Fruit fly (Drosophila melanogaster) whole organism, embryonic: Measurements from ENCODE around the gene CG42390.

ENCODE experiments used
- Adf1 ChIP-seq: fragments of 200-800 bp; sonication (Bioruptor generic); IDR thresholded peaks from 2 replicates; pipeline ENCODE4 v1.3.6; 2022; ENCODE audit warnings: missing biosample characterization, missing genetic modification characterization
- Antp ChIP-seq: fragments of 200-800 bp; sonication (Bioruptor generic); optimal IDR thresholded peaks from 3 replicates; lab custom pipeline; 2016; ENCODE audit warnings: missing biosample characterization, missing genetic modification characterization
- CG10431 ChIP-seq: fragments of 200-800 bp; sonication (Bioruptor generic); optimal IDR thresholded peaks from 3 replicates; lab custom pipeline; 2018; ENCODE audit warnings: missing biosample characterization, mild to moderate bottlenecking, missing genetic modification characterization
- CG12104 ChIP-seq: fragments of 200-800 bp; sonication (Bioruptor generic); optimal IDR thresholded peaks from 3 replicates; lab custom pipeline; 2016; ENCODE audit warnings: missing biosample characterization, missing genetic modification characterization
- CG12236 ChIP-seq: fragments of 200-800 bp; sonication (Bioruptor generic); optimal IDR thresholded peaks from 2 replicates; lab custom pipeline; 2016; ENCODE audit warnings: missing biosample characterization, missing genetic modification characterization
- CG13296 ChIP-seq: fragments of 200-800 bp; sonication (Bioruptor generic); optimal IDR thresholded peaks from 3 replicates; lab custom pipeline; 2018; ENCODE audit warnings: missing biosample characterization, mild to moderate bottlenecking, missing genetic modification characterization
- CG13894 ChIP-seq: fragments of 200-800 bp; sonication (Bioruptor generic); optimal IDR thresholded peaks from 3 replicates; lab custom pipeline; 2018; ENCODE audit warnings: missing biosample characterization, mild to moderate bottlenecking, missing genetic modification characterization, moderate library complexity
- CG15073 ChIP-seq: fragments of 200-800 bp; sonication (Bioruptor generic); optimal IDR thresholded peaks from 2 replicates; lab custom pipeline; 2016; ENCODE audit warnings: missing biosample characterization, missing genetic modification characterization
- CG1603 ChIP-seq: fragments of 200-800 bp; sonication (Bioruptor generic); optimal IDR thresholded peaks from 2 replicates; lab custom pipeline; 2019; ENCODE audit warnings: missing biosample characterization, mild to moderate bottlenecking, missing genetic modification characterization, moderate library complexity
- CG16779 ChIP-seq: fragments of 200-800 bp; sonication (Bioruptor generic); IDR thresholded peaks from 2 replicates; pipeline ENCODE4 v1.3.6; 2022; ENCODE audit warnings: missing biosample characterization, missing genetic modification characterization
- CG16815 ChIP-seq: fragments of 200-800 bp; sonication (Bioruptor generic); optimal IDR thresholded peaks from 3 replicates; lab custom pipeline; 2017; ENCODE audit warnings: missing biosample characterization, mild to moderate bottlenecking, missing genetic modification characterization
- CG17802 ChIP-seq: fragments of 200-800 bp; sonication (Bioruptor generic); optimal IDR thresholded peaks from 2 replicates; lab custom pipeline; 2018; ENCODE audit warnings: missing biosample characterization, mild to moderate bottlenecking, missing genetic modification characterization, moderate library complexity
- CG1792 ChIP-seq: fragments of 200-800 bp; sonication (Bioruptor generic); optimal IDR thresholded peaks from 2 replicates; lab custom pipeline; 2016; ENCODE audit warnings: missing biosample characterization, missing genetic modification characterization
- CG18476 ChIP-seq: fragments of 200-800 bp; sonication (Bioruptor generic); optimal IDR thresholded peaks from 2 replicates; lab custom pipeline; 2016; ENCODE audit warnings: missing biosample characterization, mild to moderate bottlenecking, missing genetic modification characterization
- CG2889 ChIP-seq: fragments of 200-800 bp; sonication (Bioruptor generic); IDR thresholded peaks from 3 replicates; pipeline ENCODE4 v1.3.6; 2022; ENCODE audit warnings: missing biosample characterization, missing genetic modification characterization
- CG34224 ChIP-seq: fragments of 200-800 bp; sonication (Bioruptor generic); IDR thresholded peaks from 3 replicates; pipeline ENCODE4 v1.3.6; 2022; ENCODE audit warnings: missing biosample characterization, missing genetic modification characterization; ENCODE audit not compliant: partially characterized antibody
- CG3838 ChIP-seq: fragments of 200-800 bp; sonication (Bioruptor generic); optimal IDR thresholded peaks from 3 replicates; lab custom pipeline; 2016; ENCODE audit warnings: missing biosample characterization, missing genetic modification characterization
- CG3847 ChIP-seq: fragments of 200-800 bp; sonication (Bioruptor generic); IDR thresholded peaks from 2 replicates; pipeline ENCODE4 v1.3.6; 2022; ENCODE audit warnings: missing biosample characterization, missing genetic modification characterization
- CG42726 ChIP-seq: fragments of 200-800 bp; sonication (Bioruptor generic); IDR thresholded peaks from 2 replicates; pipeline ENCODE4 v1.3.6; 2022; ENCODE audit warnings: missing biosample characterization, missing genetic modification characterization; ENCODE audit not compliant: partially characterized antibody
- CG43689 ChIP-seq: fragments of 200-800 bp; sonication (Bioruptor generic); IDR thresholded peaks from 2 replicates; pipeline ENCODE4 v1.3.6; 2022; ENCODE audit warnings: missing biosample characterization, missing genetic modification characterization
- CG5180 ChIP-seq: fragments of 200-800 bp; sonication (Bioruptor generic); optimal IDR thresholded peaks from 3 replicates; lab custom pipeline; 2017; ENCODE audit warnings: missing biosample characterization, missing genetic modification characterization, mild to moderate bottlenecking, moderate library complexity, missing genetic modification reagents
- CG7745 ChIP-seq: fragments of 200-800 bp; sonication (Bioruptor generic); optimal IDR thresholded peaks from 2 replicates; lab custom pipeline; 2018; ENCODE audit warnings: missing biosample characterization, mild to moderate bottlenecking, missing genetic modification characterization, moderate library complexity
- CG8478 ChIP-seq: fragments of >200 bp; optimal IDR thresholded peaks from 2 replicates; lab custom pipeline; 2018
- Dad ChIP-seq: fragments of 200-800 bp; sonication (Bioruptor generic); optimal IDR thresholded peaks from 3 replicates; lab custom pipeline; 2016; ENCODE audit warnings: missing biosample characterization, missing genetic modification characterization
- Dfd ChIP-seq, 2 experiments: fragments of >200 bp; optimal IDR thresholded peaks; 2 replicates each; lab custom pipeline; 2017; ENCODE audit warnings: missing biosample characterization in 2 of 2, missing genetic modification characterization in 2 of 2
- Dip3 ChIP-seq: fragments of 200-800 bp; sonication (Bioruptor generic); optimal IDR thresholded peaks from 3 replicates; lab custom pipeline; 2016; ENCODE audit warnings: missing biosample characterization, missing genetic modification characterization
- Dll ChIP-seq: fragments of 200-800 bp; sonication (Bioruptor generic); IDR thresholded peaks from 4 replicates; pipeline ENCODE4 v1.3.6; 2022; ENCODE audit warnings: missing biosample characterization, missing genetic modification characterization; ENCODE audit not compliant: partially characterized antibody
- Doc2 ChIP-seq: fragments of 200-800 bp; sonication (Bioruptor generic); IDR thresholded peaks from 2 replicates; pipeline ENCODE4 v1.3.6; 2022; ENCODE audit warnings: missing biosample characterization, missing genetic modification characterization
- Dref ChIP-seq: fragments of 200-800 bp; sonication (Bioruptor generic); IDR thresholded peaks from 2 replicates; pipeline ENCODE4 v1.3.6; 2022; ENCODE audit warnings: missing biosample characterization, missing genetic modification characterization
- Gsc ChIP-seq: fragments of 200-800 bp; sonication (Bioruptor generic); IDR thresholded peaks from 2 replicates; pipeline ENCODE4 v1.3.6; 2022; ENCODE audit warnings: missing biosample characterization, missing genetic modification characterization
- Hmx ChIP-seq: fragments of 200-800 bp; sonication (Bioruptor generic); optimal IDR thresholded peaks from 2 replicates; lab custom pipeline; 2016; ENCODE audit warnings: missing biosample characterization, missing genetic modification characterization
- Hr3 ChIP-seq: fragments of 200-800 bp; sonication (Bioruptor generic); optimal IDR thresholded peaks from 3 replicates; lab custom pipeline; 2016; ENCODE audit warnings: missing biosample characterization, missing genetic modification characterization
- Jarid2 ChIP-seq: fragments of 200-800 bp; sonication (Bioruptor generic); optimal IDR thresholded peaks from 3 replicates; lab custom pipeline; 2017; ENCODE audit warnings: mild to moderate bottlenecking, missing biosample characterization, missing genetic modification reagents, missing genetic modification characterization
- NFAT ChIP-seq: fragments of 200-800 bp; sonication (Bioruptor generic); IDR thresholded peaks from 2 replicates; pipeline ENCODE4 v1.3.6; 2022; ENCODE audit warnings: missing biosample characterization, missing genetic modification characterization
- Nf-YB ChIP-seq: fragments of 200-800 bp; sonication (Bioruptor generic); optimal IDR thresholded peaks from 3 replicates; lab custom pipeline; 2019; ENCODE audit warnings: missing biosample characterization, mild to moderate bottlenecking, missing genetic modification characterization, moderate library complexity
- YL-1 ChIP-seq: fragments of 200-800 bp; sonication (Bioruptor generic); optimal IDR thresholded peaks from 3 replicates; lab custom pipeline; 2017; ENCODE audit warnings: missing biosample characterization, mild to moderate bottlenecking, missing genetic modification characterization
- chinmo ChIP-seq: fragments of 200-800 bp; sonication (Bioruptor generic); IDR thresholded peaks from 4 replicates; pipeline ENCODE4 v1.3.6; 2022; ENCODE audit warnings: missing biosample characterization, missing genetic modification characterization; ENCODE audit not compliant: partially characterized antibody
- disco-r ChIP-seq: fragments of 200-800 bp; sonication (Bioruptor generic); optimal IDR thresholded peaks from 2 replicates; lab custom pipeline; 2016; ENCODE audit warnings: missing biosample characterization, missing genetic modification characterization
- eyg ChIP-seq: fragments of 200-800 bp; sonication (Bioruptor generic); optimal IDR thresholded peaks from 3 replicates; lab custom pipeline; 2016; ENCODE audit warnings: missing biosample characterization, missing genetic modification characterization
- fd102C ChIP-seq: fragments of 200-800 bp; sonication (Bioruptor generic); optimal IDR thresholded peaks from 2 replicates; lab custom pipeline; 2018; ENCODE audit warnings: missing biosample characterization, mild to moderate bottlenecking, missing genetic modification characterization, moderate library complexity
- kay ChIP-seq: fragments of 200-800 bp; sonication (Bioruptor generic); optimal IDR thresholded peaks from 2 replicates; lab custom pipeline; 2016; ENCODE audit warnings: missing biosample characterization, missing genetic modification characterization
- mam ChIP-seq: fragments of 200-800 bp; sonication (Bioruptor generic); optimal IDR thresholded peaks from 3 replicates; lab custom pipeline; 2016; ENCODE audit warnings: missing biosample characterization, missing genetic modification characterization
- onecut ChIP-seq: fragments of 200-800 bp; sonication (Bioruptor generic); IDR thresholded peaks from 2 replicates; pipeline ENCODE4 v1.3.6; 2022; ENCODE audit warnings: missing biosample characterization, missing genetic modification characterization
- prd ChIP-seq, 3 experiments: fragments of >200 bp in 2 of 3; fragments of 200-800 bp in 1 of 3; sonication (Bioruptor generic) in 1 of 3; optimal IDR thresholded peaks in 2 of 3; IDR thresholded peaks in 1 of 3; 2 replicates in 2 of 3; 3 replicates in 1 of 3; pipeline versions ENCODE4 v1.3.6 to Lab custom; 2017 to 2022; ENCODE audit warnings: missing biosample characterization in 1 of 3, missing genetic modification characterization in 1 of 3
- sens ChIP-seq: fragments of 200-800 bp; sonication (Bioruptor generic); peaks from one replicate; lab custom pipeline; 2016; ENCODE audit warnings: missing biosample characterization, missing genetic modification characterization
- sima ChIP-seq: fragments of 200-800 bp; sonication (Bioruptor generic); optimal IDR thresholded peaks from 2 replicates; lab custom pipeline; 2016; ENCODE audit warnings: missing biosample characterization, missing genetic modification characterization
- stc ChIP-seq: fragments of 200-800 bp; sonication (Bioruptor generic); IDR thresholded peaks from 2 replicates; pipeline ENCODE4 v1.3.6; 2022; ENCODE audit warnings: missing biosample characterization, missing genetic modification characterization
- sug ChIP-seq: fragments of 200-800 bp; optimal IDR thresholded peaks from 2 replicates; lab custom pipeline; 2019; ENCODE audit warnings: missing biosample characterization, mild to moderate bottlenecking, missing genetic modification characterization, moderate library complexity
- tio ChIP-seq: fragments of 200-800 bp; sonication (Bioruptor generic); optimal IDR thresholded peaks from 2 replicates; lab custom pipeline; 2017; ENCODE audit warnings: missing biosample characterization, missing genetic modification characterization, inconsistent platforms
- twi ChIP-seq: fragments of 200-800 bp; optimal IDR thresholded peaks from 2 replicates; lab custom pipeline; 2019; ENCODE audit warnings: missing biosample characterization, mild to moderate bottlenecking, missing genetic modification characterization, moderate library complexity
- vvl ChIP-seq: fragments of 200-800 bp; sonication (Bioruptor generic); IDR thresholded peaks from 2 replicates; pipeline ENCODE4 v1.3.6; 2022; ENCODE audit warnings: missing biosample characterization, missing genetic modification characterization
- z ChIP-seq: fragments of 200-800 bp; sonication (Bioruptor generic); IDR thresholded peaks from 3 replicates; pipeline ENCODE4 v1.3.6; 2022; ENCODE audit warnings: missing biosample characterization, missing genetic modification characterization

The CG42390 gene

DNA sequence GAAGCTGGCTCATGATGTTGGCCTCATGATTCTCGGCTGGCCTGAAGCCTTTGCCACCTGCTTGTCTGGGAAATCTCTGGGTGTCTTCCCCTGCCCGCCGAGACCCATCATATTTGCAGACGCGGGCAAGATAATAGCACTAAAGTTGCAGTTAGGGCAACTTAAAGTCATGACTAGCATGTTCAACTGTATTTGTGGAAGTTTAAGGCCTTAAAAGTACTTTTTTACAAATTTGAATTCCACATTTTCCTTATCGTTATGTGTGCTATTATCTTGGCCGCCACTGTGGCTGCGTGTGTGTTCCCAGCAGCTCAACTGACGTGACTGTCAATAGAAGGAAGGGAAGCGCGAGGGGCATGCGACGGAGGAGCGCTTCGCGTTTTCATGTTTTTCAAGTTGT is 19.3 kb downstream of the CG42390 start (continued):
- TF ChIP-seq z (GFP tag; lab: Robert Waterston, UW), result peak; percentile 64; the same call in 1 of the 3 replicates
- no peak for TF ChIP-seq prd (optimal IDR thresholded peaks at IDR 0.05; lab: Kevin White, UChicago)
- TF ChIP-seq prd (GFP tag; IDR thresholded peaks at IDR 0.05; lab: Robert Waterston, UW), result peak; percentile 89
- no peak for TF ChIP-seq CG12104 (GFP tag; lab: Kevin White, UChicago)
- TF ChIP-seq CG18476 (GFP tag; lab: Kevin White, UChicago), result peak; percentile 12
- TF ChIP-seq fd102C (GFP tag; lab: Kevin White, UChicago), result no peak
- no peak for TF ChIP-seq Dll (GFP tag; lab: Robert Waterston, UW)
- TF ChIP-seq sug (tag; lab: Kevin White, UChicago), result no peak
- no peak for TF ChIP-seq Hmx
- no peak for TF ChIP-seq Dfd (GFP tag; optimal IDR thresholded peaks at IDR 0.05; lab: Kevin White, UChicago)
- no peak for TF ChIP-seq Adf1 (GFP tag; lab: Robert Waterston, UW)
- peak; percentile 65 for TF ChIP-seq stc (GFP tag; lab: Robert Waterston, UW)
- no peak for TF ChIP-seq YL-1 (GFP tag; lab: Kevin White, UChicago)
- no peak for TF ChIP-seq CG16779 (GFP tag; lab: Robert Waterston, UW)
- TF ChIP-seq tio (GFP tag; lab: Kevin White, UChicago), result peak; percentile 64
- TF ChIP-seq CG12236 (GFP tag; lab: Kevin White, UChicago), result peak; percentile 51
- peak; percentile 60 for TF ChIP-seq onecut (GFP tag; lab: Robert Waterston, UW)
- TF ChIP-seq Doc2 (GFP tag; lab: Robert Waterston, UW), result no peak
- TF ChIP-seq Dad (GFP tag; lab: Kevin White, UChicago), result peak; percentile 80
- no peak for TF ChIP-seq Jarid2
- peak; percentile 17 for TF ChIP-seq kay (GFP tag; lab: Kevin White, UChicago)
- TF ChIP-seq Dip3 (GFP tag; lab: Kevin White, UChicago), result no peak
- no peak for TF ChIP-seq CG42726 (GFP tag; lab: Robert Waterston, UW)
- TF ChIP-seq CG43689 (GFP tag; lab: Robert Waterston, UW), result no peak
- peak; percentile 22 for TF ChIP-seq CG7745 (tag; lab: Kevin White, UChicago)
- peak; percentile 92 for TF ChIP-seq sens (GFP tag; lab: Kevin White, UChicago)
- TF ChIP-seq Hr3, result peak; percentile 35
- peak; percentile 11 for TF ChIP-seq mam (GFP tag; lab: Kevin White, UChicago)
- no peak for TF ChIP-seq chinmo (GFP tag; lab: Robert Waterston, UW)
- TF ChIP-seq vvl (GFP tag; lab: Robert Waterston, UW), result peak; percentile 80
- TF ChIP-seq CG16815 (GFP tag; lab: Kevin White, UChicago), result peak; percentile 68
- TF ChIP-seq CG13894, result no peak
- peak; percentile 28 for TF ChIP-seq eyg (GFP tag; lab: Kevin White, UChicago)
- TF ChIP-seq CG15073 (GFP tag; lab: Kevin White, UChicago), result peak; percentile 83
- TF ChIP-seq CG1603 (tag; lab: Kevin White, UChicago), result peak; percentile 91
- no peak for TF ChIP-seq CG34224
- peak; percentile 80 for TF ChIP-seq Antp (GFP tag; lab: Kevin White, UChicago)
- TF ChIP-seq CG17802 (tag; lab: Kevin White, UChicago), result peak; percentile 51
- no peak for TF ChIP-seq Nf-YB (GFP tag; lab: Kevin White, UChicago)
- TF ChIP-seq CG5180 (GFP tag; lab: Kevin White, UChicago), result peak; percentile 23
- TF ChIP-seq NFAT (GFP tag; lab: Robert Waterston, UW), result no peak
- TF ChIP-seq disco-r (GFP tag; lab: Kevin White, UChicago), result peak; percentile 16
- TF ChIP-seq twi (tag; lab: Kevin White, UChicago), result no peak
- TF ChIP-seq CG13296 (GFP tag; lab: Kevin White, UChicago), result no peak
- TF ChIP-seq CG3847 (GFP tag; lab: Robert Waterston, UW), result 0 out of 2 replicates have a peak, but pooled peaks have one; percentile 21
- TF ChIP-seq Gsc (GFP tag; lab: Robert Waterston, UW), result peak; percentile 58; the same call in 1 of the 2 replicates
- TF ChIP-seq CG10431 (GFP tag; lab: Kevin White, UChicago), result no peak
- no peak for TF ChIP-seq sima (GFP tag; lab: Kevin White, UChicago)
- TF ChIP-seq CG2889 (GFP tag; lab: Robert Waterston, UW), result peak; percentile 61; the same call in 1 of the 3 replicates
- peak; percentile 15 for TF ChIP-seq CG3838 (GFP tag; lab: Kevin White, UChicago)
- TF ChIP-seq CG8478 (lab: Kevin White, UChicago), result no peak
- TF ChIP-seq Dref (GFP tag; lab: Robert Waterston, UW), result no peak
- no peak for TF ChIP-seq CG1792 (GFP tag; lab: Kevin White, UChicago)
